Fruit fly (Drosophila melanogaster): ENCODE measurements around the gene CG6726.

Gene CG6726

dm6 chr3R:23117683-23118470 is 26.4 kb downstream of the CG6726 start, which contains the start of the genes Rassf and CenB1A:
Gene Rassf, minus strand, starts transcription at chr3R:23117931.
Gene CenB1A, plus strand, starts transcription at chr3R:23118400.
- TF ChIP-seq brk (GFP tag; optimal IDR thresholded peaks at IDR 0.05) (no peak), usp (GFP tag; optimal IDR thresholded peaks at IDR 0.05) (no peak), sv (GFP tag; optimal IDR thresholded peaks at IDR 0.05) (peak; percentile 35), foxo (GFP tag; optimal IDR thresholded peaks at IDR 0.05) (peak in 1 of 2 experiments; percentile 65), Dif (GFP tag; optimal IDR thresholded peaks at IDR 0.05; ENCODE audit: partially characterized antibody) (no peak), br (GFP tag; optimal IDR thresholded peaks at IDR 0.05) (peak; percentile 26), Rel (GFP tag; optimal IDR thresholded peaks at IDR 0.05) (no peak), Rel (tag; optimal IDR thresholded peaks at IDR 0.05) (no peak), ey (GFP tag; optimal IDR thresholded peaks at IDR 0.05) (peak; percentile 2), HLH106 (tag; optimal IDR thresholded peaks at IDR 0.05) (peak; percentile 54), CG9705 (GFP tag; optimal IDR thresholded peaks at IDR 0.05) (peak; percentile 8), Hr78 (GFP tag; optimal IDR thresholded peaks at IDR 0.05) (no peak), rgr (GFP tag; optimal IDR thresholded peaks at IDR 0.05) (peak; percentile 19), Dfd (GFP tag; optimal IDR thresholded peaks at IDR 0.05) (no peak), fru (GFP tag; optimal IDR thresholded peaks at IDR 0.05) (peak; percentile 30), OdsH (GFP tag; optimal IDR thresholded peaks at IDR 0.05) (peak; percentile 22), Hr83 (GFP tag; optimal IDR thresholded peaks at IDR 0.05; ENCODE audit: poor library complexity, severe bottlenecking) (peak; percentile 40), Myc (optimal IDR thresholded peaks at IDR 0.05) (peak; percentile 99), dsf (GFP tag; optimal IDR thresholded peaks at IDR 0.05; ENCODE audit: borderline replicate concordance) (no peak), N (GFP tag; optimal IDR thresholded peaks at IDR 0.05) (no peak), GATAd (GFP tag; optimal IDR thresholded peaks at IDR 0.05) (no peak), h (GFP tag; optimal IDR thresholded peaks at IDR 0.05) (peak; percentile 36), Jra (GFP tag; optimal IDR thresholded peaks at IDR 0.05) (peak; percentile 30), psq (GFP tag; optimal IDR thresholded peaks at IDR 0.05) (peak; percentile 45), Sp1 (GFP tag; optimal IDR thresholded peaks at IDR 0.05) (peak; percentile 13), woc (GFP tag; optimal IDR thresholded peaks at IDR 0.05) (peak; percentile 85)

- TF ChIP-seq rgr (GFP tag; optimal IDR thresholded peaks at IDR 0.05) (no peak), lola (GFP tag; optimal IDR thresholded peaks at IDR 0.05) (no peak), Hr83 (GFP tag; optimal IDR thresholded peaks at IDR 0.05; ENCODE audit: poor library complexity, severe bottlenecking) (no peak), Hnf4 (GFP tag; optimal IDR thresholded peaks at IDR 0.05) (no peak), psq (GFP tag; optimal IDR thresholded peaks at IDR 0.05) (no peak), foxo (GFP tag; optimal IDR thresholded peaks at IDR 0.05) (no peak)
These were observed 28.3 kb downstream of the CG6726 start for dm6 chr3R:23119873-23120272.

- no peak for TF ChIP-seq sage (GFP tag; optimal IDR thresholded peaks at IDR 0.05)
- TF ChIP-seq fru (GFP tag; optimal IDR thresholded peaks at IDR 0.05), result no peak
- no peak for TF ChIP-seq N (GFP tag; optimal IDR thresholded peaks at IDR 0.05)
- no peak for TF ChIP-seq h (GFP tag; optimal IDR thresholded peaks at IDR 0.05)
- TF ChIP-seq Abd-B (GFP tag; optimal IDR thresholded peaks at IDR 0.05), result no peak
- TF ChIP-seq psq (GFP tag; optimal IDR thresholded peaks at IDR 0.05), result no peak
- TF ChIP-seq jim (GFP tag; optimal IDR thresholded peaks at IDR 0.05), result no peak
- no peak for TF ChIP-seq brk (GFP tag; optimal IDR thresholded peaks at IDR 0.05)
- no peak for TF ChIP-seq dmrt93B (GFP tag; optimal IDR thresholded peaks at IDR 0.05)
These were observed 29.4 kb downstream of the CG6726 start for dm6 chr3R:23120933-23121332.

- TF ChIP-seq Hnf4 (GFP tag; optimal IDR thresholded peaks at IDR 0.05) (no peak), HLH106 (tag; optimal IDR thresholded peaks at IDR 0.05) (no peak), psq (GFP tag; optimal IDR thresholded peaks at IDR 0.05) (no peak), Rel (GFP tag; optimal IDR thresholded peaks at IDR 0.05) (no peak), Rel (tag; optimal IDR thresholded peaks at IDR 0.05) (peak; percentile 52), brk (GFP tag; optimal IDR thresholded peaks at IDR 0.05) (no peak), rgr (GFP tag; optimal IDR thresholded peaks at IDR 0.05) (peak; percentile 31), sage (GFP tag; optimal IDR thresholded peaks at IDR 0.05) (no peak), Hr83 (GFP tag; optimal IDR thresholded peaks at IDR 0.05; ENCODE audit: poor library complexity, severe bottlenecking) (no peak), Sp1 (GFP tag; optimal IDR thresholded peaks at IDR 0.05) (peak; percentile 47), Dif (GFP tag; optimal IDR thresholded peaks at IDR 0.05; ENCODE audit: partially characterized antibody) (no peak), OdsH (GFP tag; optimal IDR thresholded peaks at IDR 0.05) (no peak), Myc (optimal IDR thresholded peaks at IDR 0.05) (no peak)
These were observed 34.9 kb downstream of the CG6726 start, which contains the start of gene CG31365 for dm6 chr3R:23126241-23127022. Gene CG31365, minus strand, starts transcription at chr3R:23126422.

Measured in whole organism, wandering third instar larva.